Fruit fly (Drosophila melanogaster) whole organism, embryonic: ENCODE results near the gene aln.

Experiments
- Aef1 ChIP-seq: fragments of 200-800 bp; sonication (Bioruptor generic); IDR thresholded peaks from 3 replicates; pipeline ENCODE4 v1.3.6; 2022; ENCODE audit warnings: missing biosample characterization, missing genetic modification characterization
- Asciz ChIP-seq: fragments of 200-800 bp; sonication (Bioruptor generic); optimal IDR thresholded peaks from 2 replicates; lab custom pipeline; 2017; ENCODE audit warnings: missing biosample characterization, mild to moderate bottlenecking, missing genetic modification characterization, missing genetic modification reagents
- Atf-2 ChIP-seq: fragments of 200-800 bp; sonication (Bioruptor generic); optimal IDR thresholded peaks from 2 replicates; lab custom pipeline; 2016; ENCODE audit warnings: missing biosample characterization, missing genetic modification characterization
- B-H1 ChIP-seq: fragments of 200-800 bp; sonication (Bioruptor generic); IDR thresholded peaks from 3 replicates; pipeline ENCODE4 v1.3.6; 2022; ENCODE audit warnings: missing biosample characterization, missing genetic modification characterization
- Bdp1 ChIP-seq: fragments of 200-800 bp; sonication (Bioruptor generic); optimal IDR thresholded peaks from 3 replicates; lab custom pipeline; 2016; ENCODE audit warnings: missing biosample characterization, missing genetic modification characterization
- CG10565 ChIP-seq: fragments of 200-800 bp; sonication (Bioruptor generic); optimal IDR thresholded peaks from 3 replicates; lab custom pipeline; 2016; ENCODE audit warnings: missing biosample characterization, mild to moderate bottlenecking, missing genetic modification characterization
- CG11504 ChIP-seq: fragments of 200-800 bp; sonication (Bioruptor generic); optimal IDR thresholded peaks from 3 replicates; lab custom pipeline; 2019; ENCODE audit warnings: missing biosample characterization, mild to moderate bottlenecking, missing genetic modification characterization, moderate library complexity
- CG14965 ChIP-seq: fragments of 200-800 bp; sonication (Bioruptor generic); optimal IDR thresholded peaks from 2 replicates; lab custom pipeline; 2016; ENCODE audit warnings: missing biosample characterization, missing genetic modification characterization, borderline replicate concordance
- CG15269 ChIP-seq: fragments of 200-800 bp; sonication (Bioruptor generic); optimal IDR thresholded peaks from 2 replicates; lab custom pipeline; 2018; ENCODE audit warnings: missing biosample characterization, mild to moderate bottlenecking, missing genetic modification characterization, moderate library complexity
- CG18011 ChIP-seq: fragments of 200-800 bp; sonication (Bioruptor generic); optimal IDR thresholded peaks from 2 replicates; lab custom pipeline; 2017; ENCODE audit warnings: missing biosample characterization, missing genetic modification characterization, mild to moderate bottlenecking, moderate library complexity, missing genotype
- CG2199 ChIP-seq: fragments of 200-800 bp; sonication (Bioruptor generic); IDR thresholded peaks from 3 replicates; pipeline ENCODE4 v1.3.6; 2022; ENCODE audit warnings: missing biosample characterization, missing genetic modification characterization
- CG30403 ChIP-seq: fragments of 200-800 bp; sonication (Bioruptor generic); optimal IDR thresholded peaks from 3 replicates; lab custom pipeline; 2016; ENCODE audit warnings: missing biosample characterization, missing genetic modification characterization
- CG3065 ChIP-seq: fragments of 200-800 bp; sonication (Bioruptor generic); optimal IDR thresholded peaks from 2 replicates; lab custom pipeline; 2016; ENCODE audit warnings: missing biosample characterization, missing genetic modification characterization
- CG32532 ChIP-seq: fragments of 200-800 bp; sonication (Bioruptor generic); IDR thresholded peaks from 2 replicates; pipeline ENCODE4 v1.3.6; 2022; ENCODE audit warnings: missing biosample characterization, missing genetic modification characterization
- CG32767 ChIP-seq: fragments of 200-800 bp; sonication (Bioruptor generic); IDR thresholded peaks from 2 replicates; pipeline ENCODE4 v1.3.6; 2022; ENCODE audit warnings: missing biosample characterization, missing genetic modification characterization
- CG3847 ChIP-seq: fragments of 200-800 bp; sonication (Bioruptor generic); IDR thresholded peaks from 2 replicates; pipeline ENCODE4 v1.3.6; 2022; ENCODE audit warnings: missing biosample characterization, missing genetic modification characterization
- CG42726 ChIP-seq: fragments of 200-800 bp; sonication (Bioruptor generic); IDR thresholded peaks from 2 replicates; pipeline ENCODE4 v1.3.6; 2022; ENCODE audit warnings: missing biosample characterization, missing genetic modification characterization; ENCODE audit not compliant: partially characterized antibody
- CG4730 ChIP-seq: fragments of 200-800 bp; sonication (Bioruptor generic); IDR thresholded peaks from 2 replicates; pipeline ENCODE4 v1.3.6; 2022; ENCODE audit warnings: missing biosample characterization, missing genetic modification characterization
- CG5180 ChIP-seq: fragments of 200-800 bp; sonication (Bioruptor generic); optimal IDR thresholded peaks from 3 replicates; lab custom pipeline; 2017; ENCODE audit warnings: missing biosample characterization, missing genetic modification characterization, mild to moderate bottlenecking, moderate library complexity, missing genetic modification reagents
- CG7271 ChIP-seq: fragments of 200-800 bp; sonication (Bioruptor generic); optimal IDR thresholded peaks from 2 replicates; lab custom pipeline; 2018; ENCODE audit warnings: missing biosample characterization, mild to moderate bottlenecking, missing genetic modification characterization, moderate library complexity
- CG8281 ChIP-seq: fragments of 200-800 bp; sonication (Bioruptor generic); optimal IDR thresholded peaks from 2 replicates; lab custom pipeline; 2018; ENCODE audit warnings: missing biosample characterization, mild to moderate bottlenecking, missing genetic modification characterization, moderate library complexity
- CHES-1-like ChIP-seq: fragments of 200-800 bp; sonication (Bioruptor generic); optimal IDR thresholded peaks from 2 replicates; lab custom pipeline; 2016; ENCODE audit warnings: missing biosample characterization, missing genetic modification characterization
- CTCF ChIP-seq: fragments of 200-800 bp; sonication (Bioruptor generic); optimal IDR thresholded peaks from 2 replicates; lab custom pipeline; 2017; ENCODE audit warnings: missing biosample characterization, mild to moderate bottlenecking, missing genetic modification characterization, moderate library complexity
- Doc3 ChIP-seq: fragments of 200-800 bp; sonication (Bioruptor generic); IDR thresholded peaks from 3 replicates; pipeline ENCODE4 v1.3.6; 2022; ENCODE audit warnings: missing biosample characterization, missing genetic modification characterization; ENCODE audit not compliant: partially characterized antibody
- Dref ChIP-seq: fragments of 200-800 bp; sonication (Bioruptor generic); IDR thresholded peaks from 2 replicates; pipeline ENCODE4 v1.3.6; 2022; ENCODE audit warnings: missing biosample characterization, missing genetic modification characterization
- Fer1 ChIP-seq: fragments of 200-800 bp; sonication (Bioruptor generic); optimal IDR thresholded peaks from 2 replicates; lab custom pipeline; 2017; ENCODE audit warnings: missing biosample characterization, mild to moderate bottlenecking, missing genetic modification characterization
- HLHmδ ChIP-seq: fragments of 200-800 bp; sonication (Bioruptor generic); optimal IDR thresholded peaks from 2 replicates; lab custom pipeline; 2018; ENCODE audit warnings: missing biosample characterization, mild to moderate bottlenecking, missing genetic modification characterization, moderate library complexity
- Hey ChIP-seq: fragments of 200-800 bp; sonication (Bioruptor generic); optimal IDR thresholded peaks from 3 replicates; lab custom pipeline; 2018; ENCODE audit warnings: missing biosample characterization, mild to moderate bottlenecking, missing genetic modification characterization
- Hr3 ChIP-seq: fragments of 200-800 bp; sonication (Bioruptor generic); optimal IDR thresholded peaks from 3 replicates; lab custom pipeline; 2016; ENCODE audit warnings: missing biosample characterization, missing genetic modification characterization
- Hr78 ChIP-seq, 2 experiments: fragments of 200-800 bp in 1 of 2; fragments of >200 bp in 1 of 2; sonication (Bioruptor generic) in 1 of 2; optimal IDR thresholded peaks; 2 replicates each; lab custom pipeline; 2017 to 2019; ENCODE audit warnings: missing biosample characterization in 2 of 2, missing genetic modification characterization in 2 of 2, mild to moderate bottlenecking in 1 of 2, moderate library complexity in 1 of 2
- MESR4 ChIP-seq: fragments of 200-800 bp; sonication (Bioruptor generic); optimal IDR thresholded peaks from 2 replicates; lab custom pipeline; 2018; ENCODE audit warnings: missing biosample characterization, mild to moderate bottlenecking, missing genetic modification characterization, moderate library complexity
- Rx ChIP-seq: fragments of 200-800 bp; sonication (Bioruptor generic); IDR thresholded peaks from 2 replicates; pipeline ENCODE4 v1.3.6; 2022; ENCODE audit warnings: missing biosample characterization, missing genetic modification characterization
- Xrp1 ChIP-seq: fragments of 200-800 bp; sonication (Bioruptor generic); IDR thresholded peaks from 2 replicates; pipeline ENCODE4 v1.3.6; 2022; ENCODE audit warnings: missing biosample characterization, missing genetic modification characterization
- ara ChIP-seq: fragments of 200-800 bp; sonication (Bioruptor generic); IDR thresholded peaks from 2 replicates; pipeline ENCODE4 v1.3.6; 2022; ENCODE audit warnings: missing biosample characterization, missing genetic modification characterization
- bsh ChIP-seq, 2 experiments: fragments of 200-800 bp; sonication (Bioruptor generic); optimal IDR thresholded peaks; 2 replicates each; lab custom pipeline; 2017 to 2018; ENCODE audit warnings: mild to moderate bottlenecking in 2 of 2, missing biosample characterization in 2 of 2, missing genetic modification characterization in 2 of 2, moderate library complexity in 1 of 2
- dan ChIP-seq: fragments of 200-800 bp; sonication (Bioruptor generic); IDR thresholded peaks from 2 replicates; pipeline ENCODE4 v1.3.6; 2022; ENCODE audit warnings: missing biosample characterization, missing genetic modification characterization
- eve ChIP-seq, 2 experiments: fragments of >200 bp; optimal IDR thresholded peaks; 2 replicates each; lab custom pipeline; 2017; ENCODE audit warnings: missing biosample characterization in 2 of 2, missing genetic modification characterization in 2 of 2
- gcm2 ChIP-seq: fragments of 200-800 bp; sonication (Bioruptor generic); optimal IDR thresholded peaks from 2 replicates; lab custom pipeline; 2016; ENCODE audit warnings: missing biosample characterization, missing genetic modification characterization
- h ChIP-seq: fragments of >200 bp; optimal IDR thresholded peaks from 2 replicates; lab custom pipeline; 2017
- knrl ChIP-seq: fragments of 200-800 bp; sonication (Bioruptor generic); IDR thresholded peaks from 3 replicates; pipeline ENCODE4 v1.3.6; 2022; ENCODE audit warnings: missing biosample characterization, missing genetic modification characterization; ENCODE audit not compliant: partially characterized antibody
- org-1 ChIP-seq: fragments of 200-800 bp; sonication (Bioruptor generic); optimal IDR thresholded peaks from 2 replicates; lab custom pipeline; 2017; ENCODE audit warnings: missing biosample characterization, missing genetic modification characterization
- pfk ChIP-seq: fragments of 200-800 bp; sonication (Bioruptor generic); optimal IDR thresholded peaks from 2 replicates; lab custom pipeline; 2018; ENCODE audit warnings: missing biosample characterization, mild to moderate bottlenecking, missing genetic modification characterization, moderate library complexity
- rib ChIP-seq: fragments of 200-800 bp; sonication (Bioruptor generic); IDR thresholded peaks from 2 replicates; pipeline ENCODE4 v1.3.6; 2022; ENCODE audit warnings: missing biosample characterization, missing genetic modification characterization
- sc ChIP-seq, 3 experiments: fragments of >200 bp in 2 of 3; fragments of 200-800 bp in 1 of 3; sonication (Bioruptor generic) in 1 of 3; optimal IDR thresholded peaks; 2 replicates in 2 of 3; 3 replicates in 1 of 3; lab custom pipeline; 2017; ENCODE audit warnings: mild to moderate bottlenecking in 1 of 3, missing biosample characterization in 1 of 3, missing genetic modification characterization in 1 of 3, missing genetic modification reagents in 1 of 3
- shn ChIP-seq: fragments of 200-800 bp; sonication (Bioruptor generic); optimal IDR thresholded peaks from 3 replicates; lab custom pipeline; 2016; ENCODE audit warnings: missing biosample characterization, missing genetic modification characterization
- stc ChIP-seq: fragments of 200-800 bp; sonication (Bioruptor generic); IDR thresholded peaks from 2 replicates; pipeline ENCODE4 v1.3.6; 2022; ENCODE audit warnings: missing biosample characterization, missing genetic modification characterization
- tin ChIP-seq: fragments of 200-800 bp; sonication (Bioruptor generic); optimal IDR thresholded peaks from 3 replicates; lab custom pipeline; 2016; ENCODE audit warnings: missing biosample characterization, missing genetic modification characterization
- vfl ChIP-seq: fragments of 200-800 bp; sonication (Bioruptor generic); optimal IDR thresholded peaks from 2 replicates; lab custom pipeline; 2016; ENCODE audit warnings: missing biosample characterization, missing genetic modification characterization

Gene aln

dm6 chr3L:1007513-1008459, 14.0 kb downstream of the aln start (continued):
- no peak for TF ChIP-seq CG42726
- peak; percentile 65 for TF ChIP-seq CG4730 (GFP tag; lab: Robert Waterston, UW)
- no peak for TF ChIP-seq sc (optimal IDR thresholded peaks at IDR 0.05; lab: Kevin White, UChicago)
- TF ChIP-seq sc (GFP tag; optimal IDR thresholded peaks at IDR 0.05; lab: Kevin White, UChicago), result peak; percentile 52
- peak; percentile 96 for TF ChIP-seq CG32532 (GFP tag; lab: Robert Waterston, UW)
- peak; percentile 80 for TF ChIP-seq CG30403 (GFP tag; lab: Kevin White, UChicago)
- TF ChIP-seq CG3065 (GFP tag; lab: Kevin White, UChicago), result no peak
- TF ChIP-seq CG11504, result peak; percentile 69
- peak; percentile 86 for TF ChIP-seq CG15269 (tag; lab: Kevin White, UChicago)
- peak; percentile 34 for TF ChIP-seq CG5180 (GFP tag; lab: Kevin White, UChicago)
- TF ChIP-seq rib (GFP tag; lab: Robert Waterston, UW), result peak; percentile 87
- 0 out of 2 replicates have a peak, but pooled peaks have one; percentile 28 for TF ChIP-seq Dref (GFP tag; lab: Robert Waterston, UW)
- peak; percentile 60; the same call in 1 of the 2 replicates for TF ChIP-seq ara (GFP tag; lab: Robert Waterston, UW)
- TF ChIP-seq knrl (GFP tag; lab: Robert Waterston, UW), result no peak
- no peak for TF ChIP-seq h (lab: Kevin White, UChicago)
- TF ChIP-seq Fer1 (GFP tag; lab: Kevin White, UChicago), result peak; percentile 88
- peak; percentile 86 for TF ChIP-seq stc (GFP tag; lab: Robert Waterston, UW)
- TF ChIP-seq Bdp1 (GFP tag; lab: Kevin White, UChicago), result no peak
- peak; percentile 79 for TF ChIP-seq B-H1 (GFP tag; lab: Robert Waterston, UW)
- peak; percentile 5 for TF ChIP-seq MESR4 (GFP tag; lab: Kevin White, UChicago)
- no peak for TF ChIP-seq Doc3 (GFP tag; lab: Robert Waterston, UW)
- TF ChIP-seq CG2199 (GFP tag; lab: Robert Waterston, UW), result peak; percentile 79
- TF ChIP-seq dan (GFP tag; lab: Robert Waterston, UW), result no peak
- TF ChIP-seq Hr78 (GFP tag; optimal IDR thresholded peaks at IDR 0.05; lab: Kevin White, UChicago), result peak in 1 of 2 experiments; percentile 49
- TF ChIP-seq tin (GFP tag; lab: Kevin White, UChicago), result peak; percentile 11
- TF ChIP-seq pfk, result no peak
- TF ChIP-seq CG3847, result peak; percentile 91
- TF ChIP-seq Asciz (GFP tag; lab: Kevin White, UChicago), result peak; percentile 34
- peak; percentile 61 for TF ChIP-seq CG18011 (GFP tag; lab: Kevin White, UChicago)
- peak; percentile 8 for TF ChIP-seq CG10565 (GFP tag; lab: Kevin White, UChicago)
- TF ChIP-seq Hey, result peak; percentile 46
- TF ChIP-seq HLHmδ (GFP tag; lab: Kevin White, UChicago), result no peak
- peak; percentile 69; the same call in 1 of the 2 replicates for TF ChIP-seq CG32767 (GFP tag; lab: Robert Waterston, UW)
- TF ChIP-seq vfl (GFP tag; lab: Kevin White, UChicago), result peak; percentile 44
- TF ChIP-seq Rx, result peak; percentile 82
- TF ChIP-seq CG8281, result peak; percentile 38
- TF ChIP-seq shn (GFP tag; lab: Kevin White, UChicago), result no peak
- TF ChIP-seq Hr3 (GFP tag; lab: Kevin White, UChicago), result peak; percentile 79
- peak in 1 of 2 experiments; percentile 72 for TF ChIP-seq eve (GFP tag; optimal IDR thresholded peaks at IDR 0.05; lab: Kevin White, UChicago)
- peak; percentile 87 for TF ChIP-seq Xrp1 (GFP tag; lab: Robert Waterston, UW)
- TF ChIP-seq CG7271 (tag; lab: Kevin White, UChicago), result no peak
- peak; percentile 46 to 83 for TF ChIP-seq bsh (GFP tag; optimal IDR thresholded peaks at IDR 0.05; lab: Kevin White, UChicago)
- TF ChIP-seq CG14965 (GFP tag; lab: Kevin White, UChicago), result no peak
- no peak for TF ChIP-seq CTCF
- TF ChIP-seq gcm2 (GFP tag; lab: Kevin White, UChicago), result no peak
- peak; percentile 81 for TF ChIP-seq Aef1 (GFP tag; lab: Robert Waterston, UW)
- TF ChIP-seq CHES-1-like, result peak; percentile 34
- TF ChIP-seq org-1 (GFP tag; lab: Kevin White, UChicago), result peak; percentile 74
- no peak for TF ChIP-seq Atf-2 (GFP tag; lab: Kevin White, UChicago)
